Worm (Caenorhabditis elegans): Measurements from ENCODE around the gene R08A2.7.

R08A2.7 gene

DNA sequence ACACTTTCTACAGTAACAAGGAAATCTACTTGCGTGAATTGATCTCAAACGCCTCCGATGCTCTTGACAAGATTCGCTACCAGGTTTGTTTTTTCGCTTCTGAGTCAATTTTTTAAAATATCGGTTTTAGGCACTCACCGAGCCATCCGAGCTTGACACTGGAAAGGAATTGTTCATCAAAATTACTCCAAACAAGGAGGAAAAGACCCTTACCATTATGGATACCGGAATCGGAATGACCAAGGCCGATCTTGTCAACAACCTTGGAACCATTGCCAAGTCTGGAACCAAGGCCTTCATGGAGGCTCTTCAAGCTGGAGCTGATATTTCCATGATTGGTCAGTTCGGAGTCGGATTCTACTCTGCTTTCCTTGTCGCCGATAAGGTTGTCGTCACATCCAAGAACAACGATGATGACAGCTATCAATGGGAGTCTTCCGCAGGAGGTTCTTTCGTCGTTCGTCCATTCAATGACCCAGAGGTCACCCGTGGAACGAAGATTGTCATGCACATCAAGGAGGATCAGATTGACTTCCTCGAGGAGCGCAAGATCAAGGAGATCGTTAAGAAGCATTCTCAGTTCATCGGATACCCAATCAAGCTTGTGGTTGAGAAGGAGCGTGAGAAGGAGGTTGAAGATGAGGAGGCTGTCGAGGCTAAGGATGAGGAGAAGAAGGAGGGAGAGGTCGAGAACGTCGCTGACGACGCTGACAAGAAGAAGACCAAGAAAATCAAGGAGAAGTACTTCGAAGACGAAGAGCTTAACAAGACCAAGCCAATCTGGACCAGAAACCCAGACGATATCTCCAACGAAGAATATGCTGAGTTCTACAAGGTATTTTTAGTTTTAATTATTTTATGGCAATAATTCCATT, 36.7 kb upstream of the R08A2.7 start:
- TF ChIP-seq nhr-77 (tag; optimal IDR thresholded peaks at IDR 0.05) (no peak), eor-1 (tag; optimal IDR thresholded peaks at IDR 0.05) (no peak), daf-12 (tag; optimal IDR thresholded peaks at IDR 0.05) (no peak), snpc-4 (tag; optimal IDR thresholded peaks at IDR 0.05) (peak; percentile 3), fos-1 (tag; optimal IDR thresholded peaks at IDR 0.05) (no peak), nhr-25 (tag; optimal IDR thresholded peaks at IDR 0.05) (peak; percentile 11), ama-1 (optimal IDR thresholded peaks at IDR 0.05) (peak; percentile 93), egl-5 (tag; optimal IDR thresholded peaks at IDR 0.05) (no peak), hmg-11 (tag; optimal IDR thresholded peaks at IDR 0.05) (no peak)

ce11 chrV:14687106-14687964, 35.8 kb upstream of the R08A2.7 start:
- TF ChIP-seq nhr-77 (tag; optimal IDR thresholded peaks at IDR 0.05) (no peak), nhr-12 (tag; optimal IDR thresholded peaks at IDR 0.05) (no peak), elt-1 (tag; optimal IDR thresholded peaks at IDR 0.05) (no peak), ztf-4 (tag; optimal IDR thresholded peaks at IDR 0.05) (peak; percentile 5), ama-1 (optimal IDR thresholded peaks at IDR 0.05) (peak; percentile 91), pha-4 (tag; optimal IDR thresholded peaks at IDR 0.05) (peak; percentile 16), nfya-1 (tag; optimal IDR thresholded peaks at IDR 0.05; ENCODE audit: insufficient read depth) (peak; percentile 25)

DNA sequence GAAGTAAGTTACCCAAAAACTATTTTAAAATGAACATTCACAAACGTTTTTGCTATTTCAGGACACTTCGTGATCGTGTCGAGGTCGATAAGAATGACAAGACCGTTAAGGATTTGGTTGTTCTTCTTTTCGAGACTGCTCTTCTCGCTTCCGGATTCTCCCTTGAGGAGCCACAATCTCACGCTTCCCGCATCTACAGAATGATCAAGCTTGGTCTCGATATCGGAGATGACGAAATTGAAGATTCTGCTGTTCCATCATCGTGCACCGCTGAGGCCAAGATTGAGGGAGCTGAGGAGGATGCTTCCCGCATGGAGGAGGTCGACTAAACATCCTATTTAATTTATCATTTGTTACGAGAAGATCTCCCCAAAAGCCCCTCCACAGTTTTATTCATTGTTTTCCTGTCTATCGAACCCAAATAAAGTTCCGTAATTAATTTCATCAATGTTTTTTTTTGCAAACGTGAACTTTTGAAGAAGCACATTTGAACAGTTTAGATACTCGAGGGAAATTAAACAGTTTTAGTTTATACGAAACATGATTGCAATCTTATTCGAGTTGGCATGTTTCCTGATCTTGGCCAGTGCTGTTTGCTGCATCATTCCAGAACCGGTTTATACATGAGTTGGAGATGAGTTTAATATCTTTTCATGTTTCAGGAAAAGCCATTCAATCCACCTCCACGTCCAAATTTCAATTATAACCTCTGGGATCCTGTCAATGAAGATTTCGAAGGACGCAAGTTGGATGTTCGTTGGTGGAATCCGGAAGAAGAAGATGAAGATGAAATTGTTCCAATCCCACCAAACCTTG, 34.8 kb upstream of the R08A2.7 start, which contains the start of gene C47E8.11:
TSS of gene C47E8.11 (plus strand) at position 520 of the 816 bp plus-strand sequence.
- TF ChIP-seq nhr-43 (tag; optimal IDR thresholded peaks at IDR 0.05; ENCODE audit: poor library complexity, severe bottlenecking) (peak; percentile 59), nfya-1 (tag; optimal IDR thresholded peaks at IDR 0.05; ENCODE audit: insufficient read depth) (peak; percentile 60), nhr-237 (tag; optimal IDR thresholded peaks at IDR 0.05) (no peak), ama-1 (optimal IDR thresholded peaks at IDR 0.05) (peak; percentile 99), jun-1 (tag; optimal IDR thresholded peaks at IDR 0.05) (no peak), lin-39 (tag; optimal IDR thresholded peaks at IDR 0.05) (peak; percentile 45), lsy-12 (tag; optimal IDR thresholded peaks at IDR 0.05) (peak; percentile 37), nhr-67 (tag; optimal IDR thresholded peaks at IDR 0.05) (no peak), hmg-11 (tag; optimal IDR thresholded peaks at IDR 0.05) (peak; percentile 22), snpc-4 (tag; optimal IDR thresholded peaks at IDR 0.05) (peak; percentile 52), pha-4 (tag; optimal IDR thresholded peaks at IDR 0.05) (peak; percentile 79), tbx-2 (tag; optimal IDR thresholded peaks at IDR 0.05) (peak; percentile 81), nhr-12 (tag; optimal IDR thresholded peaks at IDR 0.05) (no peak), ZK546.5 (tag; optimal IDR thresholded peaks at IDR 0.05) (no peak), egl-5 (tag; optimal IDR thresholded peaks at IDR 0.05) (peak; percentile 26), ztf-4 (tag; optimal IDR thresholded peaks at IDR 0.05) (peak; percentile 71), unc-62 (GFP tag; optimal IDR thresholded peaks at IDR 0.05) (no peak), elt-2 (tag; optimal IDR thresholded peaks at IDR 0.05) (peak; percentile 42), fos-1 (tag; optimal IDR thresholded peaks at IDR 0.05) (peak; percentile 29), ceh-28 (tag; optimal IDR thresholded peaks at IDR 0.05) (no peak), nhr-23 (tag; optimal IDR thresholded peaks at IDR 0.05) (peak; percentile 64), nhr-25 (tag; optimal IDR thresholded peaks at IDR 0.05) (peak; percentile 89)

DNA sequence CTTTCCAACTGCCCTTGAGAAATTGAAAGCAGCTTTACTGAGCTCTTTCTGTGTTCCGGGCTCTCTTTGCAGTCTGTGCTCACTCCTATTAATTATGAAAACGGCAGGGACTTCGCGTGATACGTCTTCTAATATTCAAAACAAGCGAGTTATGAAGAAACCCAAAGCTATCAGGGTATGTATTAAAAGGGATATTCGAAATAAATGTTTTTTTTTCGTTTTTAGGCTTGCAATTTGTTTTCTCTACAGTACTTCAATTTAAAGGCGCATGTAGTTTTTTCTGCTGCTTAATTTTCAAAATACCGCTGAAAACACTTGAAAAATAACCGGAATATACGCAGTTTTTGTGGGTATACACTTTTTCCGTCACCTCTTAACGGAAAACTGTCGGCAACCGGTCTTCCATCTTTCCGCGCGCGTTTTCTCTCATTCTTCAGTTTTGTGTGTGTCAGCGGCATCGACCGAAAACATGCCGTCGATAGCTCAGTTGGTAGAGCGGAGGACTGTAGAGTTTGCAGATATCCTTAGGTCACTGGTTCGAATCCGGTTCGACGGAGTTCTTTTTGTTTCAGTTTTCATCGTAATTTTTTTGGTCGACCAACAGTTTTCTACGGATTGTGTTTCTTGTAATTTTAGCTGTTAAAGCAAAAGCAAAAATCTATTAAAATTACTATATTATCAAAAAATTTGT, 33.9 kb upstream of the R08A2.7 start, which contains the start of gene gasr-8:
TSS of gene gasr-8 (plus strand) at position 51 of the 691 bp plus-strand sequence.
- TF ChIP-seq egl-5 (tag; optimal IDR thresholded peaks at IDR 0.05) (no peak), pha-4 (tag; optimal IDR thresholded peaks at IDR 0.05) (peak; percentile 18), nfya-1 (tag; optimal IDR thresholded peaks at IDR 0.05; ENCODE audit: insufficient read depth) (peak; percentile 22), R02D3.7 (tag; optimal IDR thresholded peaks at IDR 0.05) (no peak)
